Worm (Caenorhabditis elegans) whole organism, mixed stage, embryonic: ENCODE results near the gene C49G7.7.

Experiments
- M03D4.4 ChIP-seq: sonication (generic microtip); optimal IDR thresholded peaks from 2 replicates; lab custom pipeline; 2017; ENCODE audit warnings: mild to moderate bottlenecking, missing genetic modification characterization, missing compliant biosample characterization
- bed-3 ChIP-seq: fragments of 200-800 bp; sonication (Bioruptor generic); optimal IDR thresholded peaks from 3 replicates; lab custom pipeline; 2018; ENCODE audit warnings: mild to moderate bottlenecking, missing genetic modification characterization, moderate library complexity, missing compliant biosample characterization
- blmp-1 ChIP-seq: fragments of 150-350 bp; optimal IDR thresholded peaks from 2 replicates; lab custom pipeline; 2014; ENCODE audit warnings: missing biosample characterization, missing genetic modification characterization
- ceh-43 ChIP-seq: fragments of 200-800 bp; sonication (Bioruptor generic); optimal IDR thresholded peaks from 2 replicates; lab custom pipeline; 2018; ENCODE audit warnings: mild to moderate bottlenecking, missing genetic modification characterization, moderate library complexity, missing compliant biosample characterization
- ceh-83 ChIP-seq: fragments of 200-800 bp; sonication (Bioruptor generic); optimal IDR thresholded peaks from 2 replicates; lab custom pipeline; 2018; ENCODE audit warnings: mild to moderate bottlenecking, missing genetic modification characterization, missing compliant biosample characterization
- cnd-1 ChIP-seq: fragments of 200-800 bp; sonication (Bioruptor generic); optimal IDR thresholded peaks from 2 replicates; lab custom pipeline; 2018; ENCODE audit warnings: mild to moderate bottlenecking, missing genetic modification characterization, missing compliant biosample characterization
- drap-1 ChIP-seq: fragments of 200-800 bp; sonication (Bioruptor generic); optimal IDR thresholded peaks from 3 replicates; lab custom pipeline; 2018; ENCODE audit warnings: mild to moderate bottlenecking, missing genetic modification characterization, missing compliant biosample characterization
- elt-1 ChIP-seq: sonication (generic microtip); optimal IDR thresholded peaks from 2 replicates; lab custom pipeline; 2017; ENCODE audit warnings: missing genetic modification characterization, mild to moderate bottlenecking, missing compliant biosample characterization, antibody characterized with exemption, moderate library complexity, borderline replicate concordance; ENCODE audit not compliant: insufficient read depth
- elt-3 ChIP-seq: fragments of 150-350 bp; optimal IDR thresholded peaks from 2 replicates; lab custom pipeline; 2014; ENCODE audit warnings: missing biosample characterization, missing genetic modification characterization
- flh-1 ChIP-seq: fragments of 200-800 bp; sonication (Bioruptor generic); optimal IDR thresholded peaks from 2 replicates; lab custom pipeline; 2018; ENCODE audit warnings: mild to moderate bottlenecking, missing genetic modification characterization, moderate library complexity, missing compliant biosample characterization
- ham-2 ChIP-seq: fragments of 200-800 bp; sonication (Bioruptor generic); optimal IDR thresholded peaks from 2 replicates; lab custom pipeline; 2018; ENCODE audit warnings: mild to moderate bottlenecking, missing genetic modification characterization, missing compliant biosample characterization
- hlh-1 ChIP-seq: fragments of 150-350 bp; optimal IDR thresholded peaks from 2 replicates; lab custom pipeline; 2014; ENCODE audit warnings: missing biosample characterization, missing genetic modification reagents, missing genetic modification characterization
- lin-13 ChIP-seq: fragments of 150-350 bp; optimal IDR thresholded peaks from 2 replicates; lab custom pipeline; 2014; ENCODE audit warnings: missing biosample characterization, missing genetic modification characterization
- lin-32 ChIP-seq: fragments of 200-800 bp; sonication (Bioruptor generic); optimal IDR thresholded peaks from 2 replicates; lab custom pipeline; 2018; ENCODE audit warnings: mild to moderate bottlenecking, missing genetic modification characterization, missing compliant biosample characterization
- lsy-2 ChIP-seq: fragments of 150-350 bp; optimal IDR thresholded peaks from 2 replicates; lab custom pipeline; 2014; ENCODE audit warnings: missing biosample characterization, missing genetic modification characterization
- mls-2 ChIP-seq: sonication (generic microtip); optimal IDR thresholded peaks from 2 replicates; lab custom pipeline; 2016; ENCODE audit warnings: mild to moderate bottlenecking, missing genetic modification characterization, moderate library complexity, missing compliant biosample characterization
- nhr-12 ChIP-seq: fragments of 150-350 bp; optimal IDR thresholded peaks from 2 replicates; lab custom pipeline; 2014; ENCODE audit warnings: missing biosample characterization, missing genetic modification characterization
- nhr-2 ChIP-seq: fragments of 150-350 bp; optimal IDR thresholded peaks from 2 replicates; lab custom pipeline; 2014; ENCODE audit warnings: missing biosample characterization, missing genetic modification characterization
- nhr-237 ChIP-seq: fragments of 150-350 bp; optimal IDR thresholded peaks from 2 replicates; lab custom pipeline; 2014; ENCODE audit warnings: missing biosample characterization, missing genetic modification characterization
- nhr-76 ChIP-seq: sonication (generic microtip); optimal IDR thresholded peaks from 2 replicates; lab custom pipeline; 2017; ENCODE audit warnings: missing biosample characterization, missing genetic modification characterization
- sem-2 ChIP-seq: fragments of 200-800 bp; sonication (Bioruptor generic); optimal IDR thresholded peaks from 2 replicates; lab custom pipeline; 2018; ENCODE audit warnings: mild to moderate bottlenecking, missing genetic modification characterization, missing compliant biosample characterization
- snpc-4 ChIP-seq: fragments of 150-350 bp; optimal IDR thresholded peaks from 2 replicates; lab custom pipeline; 2014; ENCODE audit warnings: missing biosample characterization, missing genetic modification characterization
- sptf-1 ChIP-seq: sonication (generic microtip); optimal IDR thresholded peaks from 2 replicates; lab custom pipeline; 2017; ENCODE audit warnings: mild to moderate bottlenecking, missing genetic modification characterization, moderate library complexity, missing compliant biosample characterization
- tbx-8 ChIP-seq: fragments of 200-800 bp; sonication (Bioruptor generic); optimal IDR thresholded peaks from 2 replicates; lab custom pipeline; 2018; ENCODE audit warnings: mild to moderate bottlenecking, missing genetic modification characterization, moderate library complexity, missing compliant biosample characterization
- unc-120 ChIP-seq: sonication (generic microtip); optimal IDR thresholded peaks from 2 replicates; lab custom pipeline; 2017; ENCODE audit warnings: missing genetic modification characterization, missing compliant biosample characterization; ENCODE audit not compliant: poor library complexity, severe bottlenecking
- unc-39 ChIP-seq: fragments of 150-350 bp; optimal IDR thresholded peaks from 2 replicates; lab custom pipeline; 2014; ENCODE audit warnings: missing biosample characterization, missing genetic modification characterization
- unc-62 ChIP-seq: fragments of 150-350 bp; optimal IDR thresholded peaks from 2 replicates; lab custom pipeline; 2014; ENCODE audit warnings: missing biosample characterization, missing genetic modification reagents, missing genetic modification characterization
- zip-8 ChIP-seq: fragments of 150-350 bp; optimal IDR thresholded peaks from 2 replicates; lab custom pipeline; 2014; ENCODE audit warnings: missing biosample characterization, missing genetic modification characterization
- ztf-11 ChIP-seq: fragments of 150-350 bp; optimal IDR thresholded peaks from 2 replicates; lab custom pipeline; 2014; ENCODE audit warnings: missing biosample characterization, missing genetic modification characterization

The C49G7.7 gene

ce11 chrV:4046122-4046521 lies 11.8 kb downstream of the C49G7.7 start, which contains the start of gene phat-7:
Gene phat-7, plus strand, starts transcription at chrV:4046422.
- no peak for TF ChIP-seq snpc-4 (tag; lab: Kevin White, UChicago)
- TF ChIP-seq nhr-237 (tag; lab: Kevin White, UChicago) = no peak
- no peak for TF ChIP-seq bed-3 (GFP tag; lab: Kevin White, UChicago)
- no peak for TF ChIP-seq nhr-12 (tag; lab: Kevin White, UChicago)
- no peak for TF ChIP-seq blmp-1
- no peak for TF ChIP-seq sem-2
- TF ChIP-seq zip-8 (tag; lab: Kevin White, UChicago) = no peak
- TF ChIP-seq nhr-2 (tag; lab: Kevin White, UChicago) = no peak
- TF ChIP-seq lin-32 (GFP tag; lab: Kevin White, UChicago) = no peak
- TF ChIP-seq flh-1 (GFP tag; lab: Kevin White, UChicago) = no peak

- TF ChIP-seq hlh-1 (tag; lab: Kevin White, UChicago) = no peak
- no peak for TF ChIP-seq elt-1 (tag; lab: Kevin White, UChicago)
- TF ChIP-seq nhr-237 (tag; lab: Kevin White, UChicago) = no peak
- TF ChIP-seq unc-39 (tag; lab: Kevin White, UChicago) = no peak
- TF ChIP-seq elt-3 = no peak
- no peak for TF ChIP-seq sptf-1 (tag; lab: Kevin White, UChicago)
- TF ChIP-seq ztf-11 (tag; lab: Kevin White, UChicago) = no peak
- TF ChIP-seq lin-32 (GFP tag; lab: Kevin White, UChicago) = no peak
- no peak for TF ChIP-seq ceh-43 (GFP tag; lab: Kevin White, UChicago)
- TF ChIP-seq drap-1 (GFP tag; lab: Kevin White, UChicago) = no peak
- TF ChIP-seq tbx-8 = no peak
- no peak for TF ChIP-seq zip-8 (tag; lab: Kevin White, UChicago)
- TF ChIP-seq bed-3 (GFP tag; lab: Kevin White, UChicago) = no peak
- TF ChIP-seq flh-1 (GFP tag; lab: Kevin White, UChicago) = no peak
- TF ChIP-seq cnd-1 (tag; lab: Kevin White, UChicago) = no peak
- TF ChIP-seq nhr-76 = no peak
- no peak for TF ChIP-seq sem-2
- no peak for TF ChIP-seq lin-13 (tag; lab: Kevin White, UChicago)
Measured at ce11 chrV:4047541-4047940, 13.3 kb downstream of the C49G7.7 start, which contains the start of gene srh-169. Gene srh-169, plus strand, starts transcription at chrV:4047841.

ce11 chrV:4055025-4055424 lies 20.7 kb downstream of the C49G7.7 start, which contains the start of gene djr-1.2:
Gene djr-1.2, minus strand, starts transcription at chrV:4055125.
- no peak for TF ChIP-seq M03D4.4 (tag; lab: Kevin White, UChicago)
- no peak for TF ChIP-seq lin-13 (tag; lab: Kevin White, UChicago)
- no peak for TF ChIP-seq lsy-2
- TF ChIP-seq sptf-1 (tag; lab: Kevin White, UChicago) = no peak
- TF ChIP-seq ztf-11 (tag; lab: Kevin White, UChicago) = no peak
- TF ChIP-seq ceh-83 (GFP tag; lab: Kevin White, UChicago) = no peak
- no peak for TF ChIP-seq unc-39 (tag; lab: Kevin White, UChicago)
- no peak for TF ChIP-seq blmp-1
- TF ChIP-seq drap-1 (GFP tag; lab: Kevin White, UChicago) = no peak

- TF ChIP-seq bed-3 (GFP tag; lab: Kevin White, UChicago) (no peak), lin-13 (tag; lab: Kevin White, UChicago) (no peak), elt-1 (tag; lab: Kevin White, UChicago) (no peak), drap-1 (GFP tag; lab: Kevin White, UChicago) (no peak), mls-2 (tag; lab: Kevin White, UChicago) (no peak), unc-120 (no peak), flh-1 (GFP tag; lab: Kevin White, UChicago) (no peak), M03D4.4 (tag; lab: Kevin White, UChicago) (no peak), sptf-1 (tag; lab: Kevin White, UChicago) (no peak), nhr-2 (tag; lab: Kevin White, UChicago) (no peak), zip-8 (tag; lab: Kevin White, UChicago) (no peak), nhr-237 (tag; lab: Kevin White, UChicago) (no peak), unc-62 (GFP tag; lab: Kevin White, UChicago) (no peak), nhr-76 (no peak), lsy-2 (no peak), ztf-11 (tag; lab: Kevin White, UChicago) (no peak), ham-2 (GFP tag; lab: Kevin White, UChicago) (no peak), elt-3 (no peak), unc-39 (tag; lab: Kevin White, UChicago) (no peak), hlh-1 (tag; lab: Kevin White, UChicago) (no peak)
Measured at ce11 chrV:4056203-4056602, 21.9 kb downstream of the C49G7.7 start.
